Worm (Caenorhabditis elegans): Measurements from ENCODE around the gene mlh-1.

mlh-1 gene

ce11 chrIII:13546537-13546936 is 32.2 kb upstream of the mlh-1 start, which contains the start of gene Y76A2B.4:
Gene Y76A2B.4 (minus strand): TSS chrIII:13546777.
- TF ChIP-seq ceh-82 (tag; optimal IDR thresholded peaks at IDR 0.05) (no peak), nhr-43 (tag; optimal IDR thresholded peaks at IDR 0.05; ENCODE audit: poor library complexity, severe bottlenecking) (peak; percentile 19), ama-1 (optimal IDR thresholded peaks at IDR 0.05) (peak; percentile 78), nhr-25 (tag; optimal IDR thresholded peaks at IDR 0.05) (peak; percentile 42), mdl-1 (tag; optimal IDR thresholded peaks at IDR 0.05) (no peak), egl-5 (tag; optimal IDR thresholded peaks at IDR 0.05) (no peak), nhr-237 (tag; optimal IDR thresholded peaks at IDR 0.05) (no peak), unc-39 (tag; optimal IDR thresholded peaks at IDR 0.05) (no peak), ceh-16 (tag; optimal IDR thresholded peaks at IDR 0.05) (no peak), nhr-12 (tag; optimal IDR thresholded peaks at IDR 0.05) (no peak)

ce11 chrIII:13544593-13544992 is 30.2 kb upstream of the mlh-1 start:
- TF ChIP-seq egl-5 (tag; optimal IDR thresholded peaks at IDR 0.05): no peak
- no peak for TF ChIP-seq eor-1 (tag; optimal IDR thresholded peaks at IDR 0.05)
- TF ChIP-seq tbx-2 (tag; optimal IDR thresholded peaks at IDR 0.05): no peak
- TF ChIP-seq ZK546.5 (tag; optimal IDR thresholded peaks at IDR 0.05): no peak
- peak; percentile 91 for TF ChIP-seq pqm-1 (tag; optimal IDR thresholded peaks at IDR 0.05)
- no peak for TF ChIP-seq lin-39 (tag; optimal IDR thresholded peaks at IDR 0.05)
- TF ChIP-seq aly-2 (tag; optimal IDR thresholded peaks at IDR 0.05): no peak
- no peak for TF ChIP-seq sea-2 (GFP tag; optimal IDR thresholded peaks at IDR 0.05)
- TF ChIP-seq nhr-77 (tag; optimal IDR thresholded peaks at IDR 0.05): no peak
- TF ChIP-seq nfya-1 (tag; optimal IDR thresholded peaks at IDR 0.05; ENCODE audit: insufficient read depth): peak; percentile 60
- TF ChIP-seq jun-1 (tag; optimal IDR thresholded peaks at IDR 0.05): peak; percentile 19
- peak; percentile 8 to 84 (median 46) for TF ChIP-seq elt-3 (tag; optimal IDR thresholded peaks at IDR 0.05)
- no peak for TF ChIP-seq daf-12 (tag; optimal IDR thresholded peaks at IDR 0.05)
- TF ChIP-seq nhr-237 (tag; optimal IDR thresholded peaks at IDR 0.05): no peak
- peak; percentile 31 for TF ChIP-seq pha-4 (tag; optimal IDR thresholded peaks at IDR 0.05)
- peak; percentile 93 for TF ChIP-seq elt-2 (tag; optimal IDR thresholded peaks at IDR 0.05)
- TF ChIP-seq nhr-23 (tag; optimal IDR thresholded peaks at IDR 0.05): no peak
- peak; percentile 44 for TF ChIP-seq nhr-25 (tag; optimal IDR thresholded peaks at IDR 0.05)
- TF ChIP-seq mml-1 (tag; optimal IDR thresholded peaks at IDR 0.05): no peak
- no peak for TF ChIP-seq fkh-10 (GFP tag; optimal IDR thresholded peaks at IDR 0.05)
- TF ChIP-seq nhr-43 (tag; optimal IDR thresholded peaks at IDR 0.05; ENCODE audit: poor library complexity, severe bottlenecking): peak; percentile 26
- TF ChIP-seq nhr-76 (tag; optimal IDR thresholded peaks at IDR 0.05): no peak
- no peak for TF ChIP-seq lsy-12 (tag; optimal IDR thresholded peaks at IDR 0.05)
- no peak for TF ChIP-seq ztf-11 (tag; optimal IDR thresholded peaks at IDR 0.05)
- no peak for TF ChIP-seq ceh-82 (tag; optimal IDR thresholded peaks at IDR 0.05)

ce11 chrIII:13543434-13543833 is 29.1 kb upstream of the mlh-1 start, which contains the start of gene acs-5:
Gene acs-5 (minus strand): TSS chrIII:13543534.
- no peak for TF ChIP-seq ZK546.5 (tag; optimal IDR thresholded peaks at IDR 0.05)
- TF ChIP-seq lin-39 (tag; optimal IDR thresholded peaks at IDR 0.05): no peak
- no peak for TF ChIP-seq aly-2 (tag; optimal IDR thresholded peaks at IDR 0.05)
- TF ChIP-seq ceh-28 (tag; optimal IDR thresholded peaks at IDR 0.05): no peak
- no peak for TF ChIP-seq ama-1 (optimal IDR thresholded peaks at IDR 0.05)
- TF ChIP-seq tbx-2 (tag; optimal IDR thresholded peaks at IDR 0.05): no peak
- TF ChIP-seq elt-2 (tag; optimal IDR thresholded peaks at IDR 0.05): no peak
- no peak for TF ChIP-seq egl-27 (tag; optimal IDR thresholded peaks at IDR 0.05)

- TF ChIP-seq elt-2 (tag; optimal IDR thresholded peaks at IDR 0.05): peak; percentile 81
- no peak for TF ChIP-seq tbx-2 (tag; optimal IDR thresholded peaks at IDR 0.05)
- no peak for TF ChIP-seq R02D3.7 (tag; optimal IDR thresholded peaks at IDR 0.05)
- TF ChIP-seq nhr-12 (tag; optimal IDR thresholded peaks at IDR 0.05): no peak
- TF ChIP-seq nhr-77 (tag; optimal IDR thresholded peaks at IDR 0.05): no peak
- TF ChIP-seq mdl-1 (tag; optimal IDR thresholded peaks at IDR 0.05): no peak
- TF ChIP-seq nhr-11 (tag; optimal IDR thresholded peaks at IDR 0.05): no peak
- TF ChIP-seq hmg-11 (tag; optimal IDR thresholded peaks at IDR 0.05): no peak
- TF ChIP-seq ztf-4 (tag; optimal IDR thresholded peaks at IDR 0.05): no peak
- TF ChIP-seq pqm-1 (tag; optimal IDR thresholded peaks at IDR 0.05): peak; percentile 90
- peak in 2 of 3 experiments; percentile 82 to 83 for TF ChIP-seq elt-3 (tag; optimal IDR thresholded peaks at IDR 0.05)
- TF ChIP-seq nfya-1 (tag; optimal IDR thresholded peaks at IDR 0.05; ENCODE audit: insufficient read depth): peak; percentile 1
Observed at ce11 chrIII:13542458-13542857, 28.1 kb upstream of the mlh-1 start.
